Worm (Caenorhabditis elegans) whole organism, L4 larva: ENCODE data around the gene F44B9.2.

Source experiments
- F49E8.2 ChIP-seq: sonication (generic microtip); optimal IDR thresholded peaks from 2 replicates; lab custom pipeline; 2016; ENCODE audit warnings: missing compliant biosample characterization, mild to moderate bottlenecking, missing genetic modification characterization, borderline replicate concordance
- T20F7.1 ChIP-seq: fragments of 200-800 bp; sonication (Bioruptor generic); optimal IDR thresholded peaks from 2 replicates; lab custom pipeline; 2018; ENCODE audit warnings: mild to moderate bottlenecking, missing genetic modification characterization, missing compliant biosample characterization
- T26A8.4 ChIP-seq: fragments of 200-800 bp; sonication (Bioruptor generic); IDR thresholded peaks from 2 replicates; pipeline ENCODE4 v1.3.6; 2022; ENCODE audit warnings: missing genetic modification characterization, missing compliant biosample characterization
- Y105C5A.15 ChIP-seq: fragments of 200-800 bp; sonication (Bioruptor generic); IDR thresholded peaks from 2 replicates; pipeline ENCODE4 v1.3.6; 2022; ENCODE audit warnings: missing genetic modification characterization, missing compliant biosample characterization
- Y48G9A.11 ChIP-seq: fragments of 200-800 bp; sonication (Bioruptor generic); IDR thresholded peaks from 2 replicates; pipeline ENCODE4 v1.3.6; 2022; ENCODE audit warnings: missing genetic modification reagents, missing genetic modification characterization, missing compliant biosample characterization
- Y5F2A.4 ChIP-seq: fragments of 200-800 bp; sonication (Bioruptor generic); optimal IDR thresholded peaks from 2 replicates; lab custom pipeline; 2018; ENCODE audit warnings: mild to moderate bottlenecking, missing genetic modification characterization, missing compliant biosample characterization
- Y75B8A.6 ChIP-seq: fragments of 200-800 bp; sonication (Bioruptor generic); IDR thresholded peaks from 2 replicates; pipeline ENCODE4 v1.3.6; 2022; ENCODE audit warnings: missing genetic modification reagents, missing genetic modification characterization, missing compliant biosample characterization
- ZK546.5 ChIP-seq, 2 experiments: sonication (generic microtip); optimal IDR thresholded peaks; 2 replicates each; lab custom pipeline; 2017; ENCODE audit warnings: missing biosample characterization in 2 of 2, missing genetic modification characterization in 2 of 2
- ceh-28 ChIP-seq: fragments of 150-350 bp; optimal IDR thresholded peaks from 2 replicates; lab custom pipeline; 2014; ENCODE audit warnings: missing biosample characterization, missing genetic modification reagents, missing genetic modification characterization
- ceh-32 ChIP-seq: sonication (generic microtip); optimal IDR thresholded peaks from 2 replicates; lab custom pipeline; 2016; ENCODE audit warnings: mild to moderate bottlenecking, missing genetic modification characterization, missing compliant biosample characterization; ENCODE audit not compliant: poor library complexity
- ceh-82 ChIP-seq: sonication (generic microtip); optimal IDR thresholded peaks from 2 replicates; lab custom pipeline; 2017; ENCODE audit warnings: missing biosample characterization, missing genetic modification characterization
- cey-2 ChIP-seq: sonication (generic microtip); optimal IDR thresholded peaks from 3 replicates; lab custom pipeline; 2017; ENCODE audit warnings: missing genetic modification characterization, mild to moderate bottlenecking, missing compliant biosample characterization, antibody characterized with exemption, borderline replicate concordance; ENCODE audit not compliant: insufficient read depth
- ctbp-1 ChIP-seq: fragments of 200-800 bp; sonication (Bioruptor generic); IDR thresholded peaks from 2 replicates; pipeline ENCODE4 v1.3.6; 2022; ENCODE audit warnings: missing genetic modification reagents, missing genetic modification characterization, missing compliant biosample characterization
- daf-12 ChIP-seq: fragments of 150-350 bp; optimal IDR thresholded peaks from 2 replicates; lab custom pipeline; 2014; ENCODE audit warnings: missing biosample characterization, missing genetic modification reagents, missing genetic modification characterization
- daf-16 ChIP-seq, 3 experiments: sonication (generic microtip); optimal IDR thresholded peaks; 2 replicates each; lab custom pipeline; 2016 to 2017; ENCODE audit warnings: missing genetic modification characterization in 3 of 3, missing genetic modification reagents in 3 of 3, mild to moderate bottlenecking in 2 of 3, missing compliant biosample characterization in 2 of 3, missing biosample characterization in 1 of 3, moderate library complexity in 1 of 3
- dmd-9 ChIP-seq: fragments of 200-800 bp; sonication (Bioruptor generic); IDR thresholded peaks from 2 replicates; pipeline ENCODE4 v1.3.6; 2022; ENCODE audit warnings: missing genetic modification reagents, missing genetic modification characterization, missing compliant biosample characterization
- egl-27 ChIP-seq: sonication (generic microtip); optimal IDR thresholded peaks from 3 replicates; lab custom pipeline; 2017; ENCODE audit warnings: missing biosample characterization, missing genetic modification reagents, missing genetic modification characterization
- egl-43 ChIP-seq: fragments of 200-800 bp; sonication (Bioruptor generic); IDR thresholded peaks from 2 replicates; pipeline ENCODE4 v1.3.6; 2022; ENCODE audit warnings: missing genetic modification reagents, missing genetic modification characterization, missing compliant biosample characterization
- fkh-10 ChIP-seq: fragments of 150-350 bp; optimal IDR thresholded peaks from 2 replicates; lab custom pipeline; 2014; ENCODE audit warnings: missing biosample characterization, missing genetic modification reagents, missing genetic modification characterization
- gei-8 ChIP-seq: fragments of 200-800 bp; sonication (Bioruptor generic); optimal IDR thresholded peaks from 2 replicates; lab custom pipeline; 2018; ENCODE audit warnings: mild to moderate bottlenecking, missing genetic modification characterization, missing compliant biosample characterization
- hif-1 ChIP-seq, 2 experiments: sonication (generic microtip); optimal IDR thresholded peaks; 2 replicates each; lab custom pipeline; 2016 to 2017; ENCODE audit warnings: missing compliant biosample characterization in 2 of 2, missing genetic modification characterization in 2 of 2, missing genetic modification reagents in 2 of 2, missing genotype in 2 of 2, mild to moderate bottlenecking in 1 of 2
- hmg-1.1 ChIP-seq: fragments of 200-800 bp; sonication (Bioruptor generic); IDR thresholded peaks from 2 replicates; pipeline ENCODE4 v1.3.6; 2022; ENCODE audit warnings: missing genetic modification reagents, missing genetic modification characterization, missing compliant biosample characterization
- jun-1 ChIP-seq: fragments of 150-350 bp; optimal IDR thresholded peaks from 2 replicates; lab custom pipeline; 2014; ENCODE audit warnings: missing biosample characterization, missing genetic modification reagents, missing genetic modification characterization
- lim-7 ChIP-seq: fragments of 200-800 bp; sonication (Bioruptor generic); IDR thresholded peaks from 2 replicates; pipeline ENCODE4 v1.3.6; 2022; ENCODE audit warnings: missing genetic modification characterization, missing compliant biosample characterization
- lin-1 ChIP-seq: fragments of 200-800 bp; sonication (Bioruptor generic); IDR thresholded peaks from 2 replicates; pipeline ENCODE4 v1.3.6; 2022; ENCODE audit warnings: missing genetic modification reagents, missing genetic modification characterization, missing compliant biosample characterization
- lin-13 ChIP-seq: fragments of 150-350 bp; optimal IDR thresholded peaks from 2 replicates; lab custom pipeline; 2014; ENCODE audit warnings: missing biosample characterization, missing genetic modification reagents, missing genetic modification characterization
- lin-15B ChIP-seq: fragments of 150-350 bp; sonication (generic microtip); optimal IDR thresholded peaks from 3 replicates; lab custom pipeline; 2014; ENCODE audit warnings: missing biosample characterization, missing genetic modification characterization
- lin-29 ChIP-seq: fragments of 200-800 bp; sonication (Bioruptor generic); IDR thresholded peaks from 2 replicates; pipeline ENCODE4 v1.3.6; 2022; ENCODE audit warnings: missing genetic modification reagents, missing genetic modification characterization, missing compliant biosample characterization
- lin-38 ChIP-seq: fragments of 200-800 bp; sonication (Bioruptor generic); IDR thresholded peaks from 2 replicates; pipeline ENCODE4 v1.3.6; 2022; ENCODE audit warnings: missing genetic modification reagents, missing genetic modification characterization, missing compliant biosample characterization
- lin-39 ChIP-seq: fragments of 150-350 bp; optimal IDR thresholded peaks from 2 replicates; lab custom pipeline; 2014; ENCODE audit warnings: missing biosample characterization, missing genetic modification reagents, missing genetic modification characterization
- lsy-2 ChIP-seq, 2 experiments: fragments of 150-350 bp in 1 of 2; sonication (generic microtip) in 1 of 2; optimal IDR thresholded peaks; 2 replicates each; lab custom pipeline; 2014 to 2017; ENCODE audit warnings: missing biosample characterization in 2 of 2, missing genetic modification characterization in 2 of 2
- madf-5 ChIP-seq, 2 experiments: fragments of 200-800 bp; sonication (Bioruptor generic); IDR thresholded peaks; 2 replicates each; pipeline ENCODE4 v1.3.6; 2022; ENCODE audit warnings: missing compliant biosample characterization in 2 of 2, missing genetic modification characterization in 2 of 2
- mep-1 ChIP-seq: fragments of 150-350 bp; sonication (generic microtip); optimal IDR thresholded peaks from 3 replicates; lab custom pipeline; 2014; ENCODE audit warnings: missing biosample characterization, missing genetic modification characterization
- nhr-10 ChIP-seq: fragments of 150-350 bp; optimal IDR thresholded peaks from 2 replicates; lab custom pipeline; 2014; ENCODE audit warnings: missing biosample characterization, missing genetic modification characterization
- nhr-11 ChIP-seq: fragments of 150-350 bp; optimal IDR thresholded peaks from 2 replicates; lab custom pipeline; 2014; ENCODE audit warnings: missing biosample characterization, missing genetic modification characterization
- nhr-111 ChIP-seq: fragments of 200-800 bp; sonication (Bioruptor generic); optimal IDR thresholded peaks from 2 replicates; lab custom pipeline; 2018; ENCODE audit warnings: mild to moderate bottlenecking, missing genetic modification characterization, missing compliant biosample characterization
- nhr-28 ChIP-seq: fragments of 150-350 bp; optimal IDR thresholded peaks from 2 replicates; lab custom pipeline; 2014; ENCODE audit warnings: missing biosample characterization, missing genetic modification characterization
- nhr-42 ChIP-seq: fragments of 200-800 bp; sonication (Bioruptor generic); IDR thresholded peaks from 2 replicates; pipeline ENCODE4 v1.3.6; 2022; ENCODE audit warnings: missing genetic modification characterization, missing compliant biosample characterization
- nhr-76 ChIP-seq: fragments of 150-350 bp; optimal IDR thresholded peaks from 2 replicates; lab custom pipeline; 2014; ENCODE audit warnings: missing biosample characterization, missing genetic modification characterization
- rbr-2 ChIP-seq: sonication (generic microtip); optimal IDR thresholded peaks from 2 replicates; lab custom pipeline; 2016; ENCODE audit warnings: missing genotype, missing genetic modification characterization, missing compliant biosample characterization
- saeg-2 ChIP-seq: fragments of 200-800 bp; sonication (Bioruptor generic); IDR thresholded peaks from 2 replicates; pipeline ENCODE4 v1.3.6; 2022; ENCODE audit warnings: missing genetic modification reagents, missing genetic modification characterization, missing compliant biosample characterization
- sdz-12 ChIP-seq: fragments of 200-800 bp; sonication (Bioruptor generic); optimal IDR thresholded peaks from 2 replicates; lab custom pipeline; 2018; ENCODE audit warnings: mild to moderate bottlenecking, missing genetic modification characterization, missing compliant biosample characterization
- snpc-4 ChIP-seq: fragments of 150-350 bp; optimal IDR thresholded peaks from 2 replicates; lab custom pipeline; 2014; ENCODE audit warnings: missing biosample characterization, missing genetic modification characterization
- spr-3 ChIP-seq: fragments of 200-800 bp; sonication (Bioruptor generic); optimal IDR thresholded peaks from 2 replicates; lab custom pipeline; 2018; ENCODE audit warnings: mild to moderate bottlenecking, missing genetic modification characterization, missing compliant biosample characterization
- tag-97 ChIP-seq: fragments of 200-800 bp; sonication (Bioruptor generic); IDR thresholded peaks from 2 replicates; pipeline ENCODE4 v1.3.6; 2022; ENCODE audit warnings: missing genetic modification characterization, missing compliant biosample characterization
- unc-62 ChIP-seq, 3 experiments: fragments of 150-350 bp in 1 of 3; sonication (generic microtip); optimal IDR thresholded peaks in 2 of 3; peaks in 1 of 3; 1 replicate in 1 of 3; 2 replicates in 2 of 3; lab custom pipeline; 2014 to 2017; ENCODE audit warnings: missing biosample characterization in 3 of 3, missing genetic modification characterization in 3 of 3, missing genetic modification reagents in 3 of 3, missing genotype in 1 of 3
- zag-1 ChIP-seq: fragments of 150-350 bp; optimal IDR thresholded peaks from 2 replicates; lab custom pipeline; 2014; ENCODE audit warnings: missing biosample characterization, missing genetic modification characterization
- zfp-2 ChIP-seq: sonication (generic microtip); optimal IDR thresholded peaks from 2 replicates; lab custom pipeline; 2016; ENCODE audit warnings: mild to moderate bottlenecking, missing genetic modification characterization, missing compliant biosample characterization
- zfp-3 ChIP-seq: fragments of 200-800 bp; sonication (Bioruptor generic); conservative IDR thresholded peaks from 2 replicates; pipeline ENCODE4 v1.3.6; 2022; ENCODE audit warnings: missing genetic modification reagents, missing genetic modification characterization, missing compliant biosample characterization
- ztf-7 ChIP-seq: fragments of 150-350 bp; optimal IDR thresholded peaks from 2 replicates; lab custom pipeline; 2014; ENCODE audit warnings: missing biosample characterization, missing genetic modification characterization

Gene F44B9.2

ce11 chrIII:7977224-7977623 lies 45.0 kb upstream of the F44B9.2 start:
- no peak for TF ChIP-seq lin-29
- no peak for TF ChIP-seq F49E8.2
- no peak for TF ChIP-seq nhr-76 (tag; lab: Kevin White, UChicago)
- TF ChIP-seq nhr-28 (tag; lab: Kevin White, UChicago): no peak
- no peak for TF ChIP-seq snpc-4 (tag; lab: Kevin White, UChicago)
- no peak for TF ChIP-seq gei-8 (GFP tag; lab: Kevin White, UChicago)
- peak; percentile 67; the same call in 1 of the 2 replicates for TF ChIP-seq nhr-42 (GFP tag; lab: Robert Waterston, UW)
- no peak for TF ChIP-seq daf-12 (tag; lab: Kevin White, UChicago)
- TF ChIP-seq lin-15B (tag; lab: Kevin White, UChicago): no peak
- no peak for TF ChIP-seq zfp-2 (tag; lab: Kevin White, UChicago)
- TF ChIP-seq fkh-10 (GFP tag; lab: Kevin White, UChicago): no peak
- no peak for TF ChIP-seq unc-62 (GFP tag; optimal IDR thresholded peaks at IDR 0.05 in 1 of 2; lab: Kevin White, UChicago)
- TF ChIP-seq unc-62 (tag; optimal IDR thresholded peaks at IDR 0.05; lab: Kevin White, UChicago): no peak
- TF ChIP-seq Y48G9A.11 (GFP tag; lab: Robert Waterston, UW): no peak
- TF ChIP-seq Y5F2A.4 (GFP tag; lab: Kevin White, UChicago): no peak
- TF ChIP-seq saeg-2 (GFP tag; lab: Robert Waterston, UW): 0 out of 2 replicates have a peak, but pooled peaks have one; percentile 19
- peak; percentile 1 for TF ChIP-seq mep-1
- no peak for TF ChIP-seq madf-5 (GFP tag; IDR thresholded peaks at IDR 0.05; lab: Robert Waterston, UW)
- no peak for TF ChIP-seq nhr-10 (tag; lab: Kevin White, UChicago)
- TF ChIP-seq ztf-7 (tag; lab: Kevin White, UChicago): no peak
- peak in 1 of 2 experiments; percentile 7 for TF ChIP-seq hif-1 (tag; optimal IDR thresholded peaks at IDR 0.05; lab: Kevin White, UChicago)
- no peak for TF ChIP-seq nhr-11 (tag; lab: Kevin White, UChicago)
- 0 out of 2 replicates have a peak, but pooled peaks have one; percentile 53 for TF ChIP-seq Y75B8A.6 (GFP tag; lab: Robert Waterston, UW)
- no peak for TF ChIP-seq ceh-82 (tag; lab: Kevin White, UChicago)
- no peak for TF ChIP-seq T20F7.1 (GFP tag; lab: Kevin White, UChicago)
- no peak for TF ChIP-seq zag-1 (tag; lab: Kevin White, UChicago)
- peak; percentile 44; the same call in 1 of the 2 replicates for TF ChIP-seq lin-38 (GFP tag; lab: Robert Waterston, UW)
- TF ChIP-seq sdz-12 (GFP tag; lab: Kevin White, UChicago): peak; percentile 18
- no peak for TF ChIP-seq jun-1 (tag; lab: Kevin White, UChicago)
- TF ChIP-seq daf-16 (GFP tag; optimal IDR thresholded peaks at IDR 0.05; lab: Kevin White, UChicago): no peak
- TF ChIP-seq daf-16 (tag; optimal IDR thresholded peaks at IDR 0.05; lab: Kevin White, UChicago): no peak
- no peak for TF ChIP-seq rbr-2
- TF ChIP-seq ceh-28 (tag; lab: Kevin White, UChicago): no peak
- TF ChIP-seq lin-1 (GFP tag; lab: Robert Waterston, UW): no peak
- no peak for TF ChIP-seq ZK546.5 (tag; optimal IDR thresholded peaks at IDR 0.05; lab: Kevin White, UChicago)
- TF ChIP-seq zfp-3 (GFP tag; lab: Robert Waterston, UW): peak; percentile 71; the same call in 1 of the 2 replicates
- no peak for TF ChIP-seq ceh-32 (tag; lab: Kevin White, UChicago)
- peak; percentile 51; the same call in 1 of the 2 replicates for TF ChIP-seq egl-43 (GFP tag; lab: Robert Waterston, UW)
- no peak for TF ChIP-seq lin-13 (GFP tag; lab: Kevin White, UChicago)
- peak; percentile 25 to 63 for TF ChIP-seq lsy-2 (tag; optimal IDR thresholded peaks at IDR 0.05; lab: Kevin White, UChicago)
- no peak for TF ChIP-seq lim-7 (GFP tag; lab: Robert Waterston, UW)
- no peak for TF ChIP-seq Y105C5A.15 (GFP tag; lab: Robert Waterston, UW)
- no peak for TF ChIP-seq egl-27 (tag; lab: Kevin White, UChicago)
- no peak for TF ChIP-seq hmg-1.1 (GFP tag; lab: Robert Waterston, UW)
- no peak for TF ChIP-seq nhr-111 (GFP tag; lab: Kevin White, UChicago)
- 0 out of 2 replicates have a peak, but pooled peaks have one; percentile 29 for TF ChIP-seq T26A8.4 (GFP tag; lab: Robert Waterston, UW)
- no peak for TF ChIP-seq dmd-9 (GFP tag; lab: Robert Waterston, UW)
- TF ChIP-seq spr-3 (GFP tag; lab: Kevin White, UChicago): no peak
- no peak for TF ChIP-seq tag-97
- no peak for TF ChIP-seq ctbp-1 (GFP tag; lab: Robert Waterston, UW)
- no peak for TF ChIP-seq cey-2
- no peak for TF ChIP-seq lin-39 (tag; lab: Kevin White, UChicago)
